Fruit fly (Drosophila melanogaster) whole organism, embryonic: ENCODE data around the gene Lst8.

ENCODE experiments used
- ATbp ChIP-seq: fragments of 200-800 bp; sonication (Bioruptor generic); optimal IDR thresholded peaks from 2 replicates; lab custom pipeline; 2017; ENCODE audit warnings: missing biosample characterization, mild to moderate bottlenecking, missing genetic modification characterization, missing genetic modification reagents
- Atf-2 ChIP-seq: fragments of 200-800 bp; sonication (Bioruptor generic); optimal IDR thresholded peaks from 2 replicates; lab custom pipeline; 2016; ENCODE audit warnings: missing biosample characterization, missing genetic modification characterization
- Atf3 ChIP-seq: fragments of 200-800 bp; sonication (Bioruptor generic); optimal IDR thresholded peaks from 3 replicates; lab custom pipeline; 2016; ENCODE audit warnings: missing biosample characterization, missing genetic modification characterization
- CG10147 ChIP-seq: fragments of 200-800 bp; sonication (Bioruptor generic); optimal IDR thresholded peaks from 2 replicates; lab custom pipeline; 2019; ENCODE audit warnings: missing biosample characterization, mild to moderate bottlenecking, missing genetic modification characterization, moderate library complexity
- CG11093 ChIP-seq: fragments of 200-800 bp; sonication (Bioruptor generic); IDR thresholded peaks from 3 replicates; pipeline ENCODE4 v1.3.6; 2022; ENCODE audit warnings: missing biosample characterization, missing genetic modification characterization
- CG14710 ChIP-seq: fragments of 200-800 bp; sonication (Bioruptor generic); optimal IDR thresholded peaks from 3 replicates; lab custom pipeline; 2019; ENCODE audit warnings: missing biosample characterization, mild to moderate bottlenecking, missing genetic modification characterization, moderate library complexity
- CG15514 ChIP-seq: fragments of 200-800 bp; sonication (Bioruptor generic); optimal IDR thresholded peaks from 3 replicates; lab custom pipeline; 2017; ENCODE audit warnings: missing biosample characterization, missing genetic modification characterization, mild to moderate bottlenecking, moderate library complexity, missing genetic modification reagents
- CG1603 ChIP-seq: fragments of 200-800 bp; sonication (Bioruptor generic); optimal IDR thresholded peaks from 2 replicates; lab custom pipeline; 2019; ENCODE audit warnings: missing biosample characterization, mild to moderate bottlenecking, missing genetic modification characterization, moderate library complexity
- CG16863 ChIP-seq: fragments of 200-800 bp; sonication (Bioruptor generic); optimal IDR thresholded peaks from 3 replicates; lab custom pipeline; 2016; ENCODE audit warnings: missing biosample characterization, missing genetic modification characterization
- CG17568 ChIP-seq: fragments of 200-800 bp; sonication (Bioruptor generic); optimal IDR thresholded peaks from 2 replicates; lab custom pipeline; 2018; ENCODE audit warnings: missing biosample characterization, mild to moderate bottlenecking, missing genetic modification characterization, moderate library complexity
- CG17612 ChIP-seq: fragments of 200-800 bp; sonication (Bioruptor generic); IDR thresholded peaks from 2 replicates; pipeline ENCODE4 v1.3.6; 2022; ENCODE audit warnings: missing biosample characterization, missing genetic modification characterization
- CG1832 ChIP-seq: fragments of 200-800 bp; sonication (Bioruptor generic); optimal IDR thresholded peaks from 2 replicates; lab custom pipeline; 2017; ENCODE audit warnings: missing biosample characterization, mild to moderate bottlenecking, missing genetic modification characterization, inconsistent platforms
- CG18619 ChIP-seq: fragments of 200-800 bp; sonication (Bioruptor generic); optimal IDR thresholded peaks from 3 replicates; lab custom pipeline; 2017; ENCODE audit warnings: missing biosample characterization, mild to moderate bottlenecking, missing genetic modification characterization
- CG30403 ChIP-seq: fragments of 200-800 bp; sonication (Bioruptor generic); optimal IDR thresholded peaks from 3 replicates; lab custom pipeline; 2016; ENCODE audit warnings: missing biosample characterization, missing genetic modification characterization
- CG3065 ChIP-seq: fragments of 200-800 bp; sonication (Bioruptor generic); optimal IDR thresholded peaks from 2 replicates; lab custom pipeline; 2016; ENCODE audit warnings: missing biosample characterization, missing genetic modification characterization
- CG34376 ChIP-seq: fragments of 200-800 bp; sonication (Bioruptor generic); optimal IDR thresholded peaks from 2 replicates; lab custom pipeline; 2018; ENCODE audit warnings: missing biosample characterization, mild to moderate bottlenecking, missing genetic modification characterization
- CG5245 ChIP-seq: fragments of 200-800 bp; sonication (Bioruptor generic); optimal IDR thresholded peaks from 3 replicates; lab custom pipeline; 2016; ENCODE audit warnings: missing biosample characterization, missing genetic modification characterization
- CG7839 ChIP-seq: fragments of 200-800 bp; sonication (Bioruptor generic); optimal IDR thresholded peaks from 3 replicates; lab custom pipeline; 2018; ENCODE audit warnings: missing biosample characterization, mild to moderate bottlenecking, missing genetic modification characterization, moderate library complexity
- CG8924 ChIP-seq: fragments of 200-800 bp; optimal IDR thresholded peaks from 3 replicates; lab custom pipeline; 2019; ENCODE audit warnings: missing biosample characterization, mild to moderate bottlenecking, missing genetic modification characterization, moderate library complexity
- CG9437 ChIP-seq: fragments of 200-800 bp; sonication (Bioruptor generic); optimal IDR thresholded peaks from 2 replicates; lab custom pipeline; 2018; ENCODE audit warnings: missing biosample characterization, mild to moderate bottlenecking, missing genetic modification characterization
- CG9797 ChIP-seq: fragments of 200-800 bp; sonication (Bioruptor generic); optimal IDR thresholded peaks from 3 replicates; lab custom pipeline; 2018; ENCODE audit warnings: missing biosample characterization, mild to moderate bottlenecking, missing genetic modification characterization
- Dad ChIP-seq: fragments of 200-800 bp; sonication (Bioruptor generic); optimal IDR thresholded peaks from 3 replicates; lab custom pipeline; 2016; ENCODE audit warnings: missing biosample characterization, missing genetic modification characterization
- Dbx ChIP-seq: fragments of 200-800 bp; sonication (Bioruptor generic); IDR thresholded peaks from 3 replicates; pipeline ENCODE4 v1.3.6; 2022; ENCODE audit warnings: missing biosample characterization, missing genetic modification characterization
- Kr ChIP-seq: fragments of 200-800 bp; sonication (Bioruptor generic); optimal IDR thresholded peaks from 2 replicates; lab custom pipeline; 2017; ENCODE audit warnings: missing biosample characterization, mild to moderate bottlenecking, missing genetic modification characterization
- Lhr ChIP-seq: fragments of 200-800 bp; sonication (Bioruptor generic); optimal IDR thresholded peaks from 3 replicates; lab custom pipeline; 2017; ENCODE audit warnings: mild to moderate bottlenecking, missing biosample characterization, missing genetic modification reagents, missing genetic modification characterization
- Oaz ChIP-seq: fragments of 200-800 bp; sonication (Bioruptor generic); IDR thresholded peaks from 2 replicates; pipeline ENCODE4 v1.3.6; 2022; ENCODE audit warnings: missing biosample characterization, missing genetic modification characterization
- Pdp1 ChIP-seq, 2 experiments: fragments of 200-800 bp; sonication (Bioruptor generic); optimal IDR thresholded peaks; 3 replicates each; lab custom pipeline; 2016; ENCODE audit warnings: missing biosample characterization in 2 of 2, missing genetic modification characterization in 2 of 2, mild to moderate bottlenecking in 1 of 2, moderate library complexity in 1 of 2
- Ptx1 ChIP-seq: fragments of 200-800 bp; sonication (Bioruptor generic); IDR thresholded peaks from 2 replicates; pipeline ENCODE4 v1.3.6; 2022; ENCODE audit warnings: missing biosample characterization, missing genetic modification characterization
- Ravus ChIP-seq: fragments of 200-800 bp; sonication (Bioruptor generic); IDR thresholded peaks from 2 replicates; pipeline ENCODE4 v1.3.6; 2022; ENCODE audit warnings: missing biosample characterization, missing genetic modification characterization
- Sry-β ChIP-seq: fragments of 200-800 bp; sonication (Bioruptor generic); optimal IDR thresholded peaks from 2 replicates; lab custom pipeline; 2018; ENCODE audit warnings: missing biosample characterization, mild to moderate bottlenecking, missing genetic modification characterization, moderate library complexity
- Tbp ChIP-seq: fragments of >200 bp; optimal IDR thresholded peaks from 2 replicates; lab custom pipeline; 2018; ENCODE audit warnings: missing biosample characterization, missing genetic modification characterization
- Usf ChIP-seq: fragments of 200-800 bp; sonication (Bioruptor generic); optimal IDR thresholded peaks from 2 replicates; lab custom pipeline; 2017; ENCODE audit warnings: missing genotype, missing biosample characterization, missing genetic modification characterization
- ab ChIP-seq: fragments of 200-800 bp; sonication (Bioruptor generic); optimal IDR thresholded peaks from 2 replicates; lab custom pipeline; 2016; ENCODE audit warnings: missing biosample characterization, missing genetic modification characterization
- aop ChIP-seq: fragments of 200-800 bp; sonication (Bioruptor generic); IDR thresholded peaks from 2 replicates; pipeline ENCODE4 v1.3.6; 2022; ENCODE audit warnings: missing biosample characterization, missing genetic modification characterization
- ara ChIP-seq: fragments of 200-800 bp; sonication (Bioruptor generic); IDR thresholded peaks from 2 replicates; pipeline ENCODE4 v1.3.6; 2022; ENCODE audit warnings: missing biosample characterization, missing genetic modification characterization
- bcd ChIP-seq: fragments of 200-800 bp; sonication (Bioruptor generic); optimal IDR thresholded peaks from 2 replicates; lab custom pipeline; 2017; ENCODE audit warnings: missing biosample characterization, mild to moderate bottlenecking, missing genetic modification characterization
- ci ChIP-seq: fragments of 200-800 bp; sonication (Bioruptor generic); IDR thresholded peaks from 3 replicates; pipeline ENCODE4 v1.3.6; 2022; ENCODE audit warnings: missing biosample characterization, missing genetic modification characterization
- eve ChIP-seq, 2 experiments: fragments of >200 bp; optimal IDR thresholded peaks; 2 replicates each; lab custom pipeline; 2017; ENCODE audit warnings: missing biosample characterization in 2 of 2, missing genetic modification characterization in 2 of 2
- exex ChIP-seq: fragments of 200-800 bp; sonication (Bioruptor generic); optimal IDR thresholded peaks from 4 replicates; lab custom pipeline; 2018; ENCODE audit warnings: missing biosample characterization, mild to moderate bottlenecking, missing genetic modification characterization, moderate library complexity
- jigr1 ChIP-seq: fragments of 200-800 bp; sonication (Bioruptor generic); IDR thresholded peaks from 3 replicates; pipeline ENCODE4 v1.3.6; 2022; ENCODE audit warnings: missing biosample characterization, missing genetic modification characterization
- kah ChIP-seq: fragments of 200-800 bp; sonication (Bioruptor generic); optimal IDR thresholded peaks from 2 replicates; lab custom pipeline; 2018; ENCODE audit warnings: missing biosample characterization, mild to moderate bottlenecking, missing genetic modification characterization
- luna ChIP-seq: fragments of 200-800 bp; sonication (Bioruptor generic); optimal IDR thresholded peaks from 2 replicates; lab custom pipeline; 2016; ENCODE audit warnings: missing biosample characterization, missing genetic modification characterization
- maf-S ChIP-seq: fragments of 200-800 bp; sonication (Bioruptor generic); optimal IDR thresholded peaks from 2 replicates; lab custom pipeline; 2016; ENCODE audit warnings: missing biosample characterization, missing genetic modification characterization
- onecut ChIP-seq: fragments of 200-800 bp; sonication (Bioruptor generic); IDR thresholded peaks from 2 replicates; pipeline ENCODE4 v1.3.6; 2022; ENCODE audit warnings: missing biosample characterization, missing genetic modification characterization
- rib ChIP-seq: fragments of 200-800 bp; sonication (Bioruptor generic); IDR thresholded peaks from 2 replicates; pipeline ENCODE4 v1.3.6; 2022; ENCODE audit warnings: missing biosample characterization, missing genetic modification characterization
- run ChIP-seq: fragments of 200-800 bp; sonication (Bioruptor generic); optimal IDR thresholded peaks from 3 replicates; lab custom pipeline; 2018; ENCODE audit warnings: missing biosample characterization, mild to moderate bottlenecking, missing genetic modification characterization
- sens-2 ChIP-seq: fragments of 200-800 bp; sonication (Bioruptor generic); IDR thresholded peaks from 2 replicates; pipeline ENCODE4 v1.3.6; 2022; ENCODE audit warnings: missing biosample characterization, missing genetic modification characterization
- slp2 ChIP-seq: fragments of 200-800 bp; sonication (Bioruptor generic); optimal IDR thresholded peaks from 2 replicates; lab custom pipeline; 2016; ENCODE audit warnings: missing biosample characterization, missing genetic modification characterization
- tin ChIP-seq: fragments of 200-800 bp; sonication (Bioruptor generic); optimal IDR thresholded peaks from 3 replicates; lab custom pipeline; 2016; ENCODE audit warnings: missing biosample characterization, missing genetic modification characterization
- tio ChIP-seq: fragments of 200-800 bp; sonication (Bioruptor generic); optimal IDR thresholded peaks from 2 replicates; lab custom pipeline; 2017; ENCODE audit warnings: missing biosample characterization, missing genetic modification characterization, inconsistent platforms
- z ChIP-seq: fragments of 200-800 bp; sonication (Bioruptor generic); IDR thresholded peaks from 3 replicates; pipeline ENCODE4 v1.3.6; 2022; ENCODE audit warnings: missing biosample characterization, missing genetic modification characterization

The Lst8 gene

DNA sequence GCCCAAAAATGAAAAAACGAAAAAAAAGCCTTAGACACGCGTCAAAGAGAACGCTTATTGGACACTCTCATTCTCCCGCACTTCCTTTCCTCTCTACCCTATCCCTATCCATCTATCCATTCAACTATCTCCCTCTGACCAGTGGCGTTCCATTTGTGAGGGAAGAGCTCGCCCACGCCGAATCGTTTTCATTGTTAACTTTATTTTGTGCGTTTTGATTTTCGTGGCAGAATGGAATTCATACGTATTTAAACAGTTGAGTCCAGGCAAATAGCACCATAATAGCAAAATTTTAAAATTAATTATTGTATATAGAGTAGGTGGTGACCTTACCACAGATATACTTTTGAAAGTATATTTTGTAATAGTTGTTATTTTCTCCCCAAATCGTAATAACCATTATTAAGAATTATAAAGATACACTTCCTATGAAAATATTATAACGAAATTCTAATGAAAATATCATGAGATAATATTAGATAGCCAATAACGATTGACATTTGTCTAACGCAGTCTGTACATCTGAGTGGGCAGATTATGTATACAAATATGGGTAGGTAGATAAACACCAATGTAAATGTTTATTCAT, 35.5 kb upstream of the Lst8 start (continued):
- TF ChIP-seq CG9797 (GFP tag; lab: Kevin White, UChicago) = no peak
- TF ChIP-seq z = no peak
- TF ChIP-seq kah (GFP tag; lab: Kevin White, UChicago) = no peak
- TF ChIP-seq luna (GFP tag; lab: Kevin White, UChicago) = no peak
- no peak for TF ChIP-seq CG14710
- peak; percentile 86 for TF ChIP-seq CG10147 (GFP tag; lab: Kevin White, UChicago)
- no peak for TF ChIP-seq Atf3 (GFP tag; lab: Kevin White, UChicago)
- no peak for TF ChIP-seq jigr1
- TF ChIP-seq ATbp (GFP tag; lab: Kevin White, UChicago) = no peak
- TF ChIP-seq ara (GFP tag; lab: Robert Waterston, UW) = no peak
- TF ChIP-seq CG7839 (tag; lab: Kevin White, UChicago) = peak; percentile 88
- TF ChIP-seq CG11093 (GFP tag; lab: Robert Waterston, UW) = 0 out of 3 replicates have a peak, but pooled peaks have one; percentile 31
- peak in 1 of 2 experiments; percentile 9 for TF ChIP-seq Pdp1 (GFP tag; optimal IDR thresholded peaks at IDR 0.05; lab: Kevin White, UChicago)
- TF ChIP-seq Ravus = peak; percentile 38; the same call in 1 of the 2 replicates
- TF ChIP-seq Dad (GFP tag; lab: Kevin White, UChicago) = no peak
- TF ChIP-seq Dbx = peak; percentile 80
- peak; percentile 26 for TF ChIP-seq Usf
- no peak for TF ChIP-seq Tbp (GFP tag; lab: Kevin White, UChicago)
- TF ChIP-seq CG30403 (GFP tag; lab: Kevin White, UChicago) = peak; percentile 63
- no peak for TF ChIP-seq Sry-β (GFP tag; lab: Kevin White, UChicago)
- peak; percentile 65 for TF ChIP-seq CG18619 (GFP tag; lab: Kevin White, UChicago)
- TF ChIP-seq slp2 (GFP tag; lab: Kevin White, UChicago) = no peak
- peak; percentile 34; the same call in 1 of the 2 replicates for TF ChIP-seq rib (GFP tag; lab: Robert Waterston, UW)
- TF ChIP-seq sens-2 (GFP tag; lab: Robert Waterston, UW) = peak; percentile 32; the same call in 1 of the 2 replicates
- TF ChIP-seq CG17568 (GFP tag; lab: Kevin White, UChicago) = peak; percentile 50
- TF ChIP-seq Kr = no peak
- peak; percentile 43 for TF ChIP-seq tio (GFP tag; lab: Kevin White, UChicago)
- TF ChIP-seq ci (GFP tag; lab: Robert Waterston, UW) = no peak
- peak; percentile 70 for TF ChIP-seq Ptx1 (GFP tag; lab: Robert Waterston, UW)
- TF ChIP-seq CG1832 (GFP tag; lab: Kevin White, UChicago) = peak; percentile 70
- TF ChIP-seq maf-S = no peak
- TF ChIP-seq Oaz (GFP tag; lab: Robert Waterston, UW) = 0 out of 2 replicates have a peak, but pooled peaks have one; percentile 32
- no peak for TF ChIP-seq CG5245 (GFP tag; lab: Kevin White, UChicago)
- peak; percentile 6 for TF ChIP-seq tin
- TF ChIP-seq CG3065 (GFP tag; lab: Kevin White, UChicago) = peak; percentile 26
- TF ChIP-seq onecut (GFP tag; lab: Robert Waterston, UW) = peak; percentile 37
- no peak for TF ChIP-seq CG34376 (GFP tag; lab: Kevin White, UChicago)
- TF ChIP-seq eve (GFP tag; optimal IDR thresholded peaks at IDR 0.05; lab: Kevin White, UChicago) = peak in 1 of 2 experiments; percentile 47
- peak; percentile 76 for TF ChIP-seq bcd (GFP tag; lab: Kevin White, UChicago)
- TF ChIP-seq CG1603 = peak; percentile 9
- TF ChIP-seq CG8924 (tag; lab: Kevin White, UChicago) = peak; percentile 85
- peak; percentile 70 for TF ChIP-seq exex (tag; lab: Kevin White, UChicago)
- no peak for TF ChIP-seq CG16863
- no peak for TF ChIP-seq CG17612 (GFP tag; lab: Robert Waterston, UW)
- no peak for TF ChIP-seq Lhr (GFP tag; lab: Kevin White, UChicago)
- TF ChIP-seq ab = no peak
- peak; percentile 71 for TF ChIP-seq run (tag; lab: Kevin White, UChicago)
- TF ChIP-seq Atf-2 (GFP tag; lab: Kevin White, UChicago) = no peak
- TF ChIP-seq aop (GFP tag; lab: Robert Waterston, UW) = no peak
- TF ChIP-seq CG9437 = peak; percentile 54
- peak; percentile 57 for TF ChIP-seq CG15514 (GFP tag; lab: Kevin White, UChicago)
